Fruit fly (Drosophila melanogaster) whole organism, prepupa: ENCODE data around the gene Takl1.

ENCODE experiments used
- CG15336 ChIP-seq: fragments of 200-800 bp; sonication (Bioruptor generic); IDR thresholded peaks from 2 replicates; pipeline ENCODE4 v1.3.6; 2022; ENCODE audit warnings: missing biosample characterization, missing genetic modification characterization
- CG3032 ChIP-seq: fragments of 200-800 bp; optimal IDR thresholded peaks from 2 replicates; lab custom pipeline; 2019; ENCODE audit warnings: missing biosample characterization, mild to moderate bottlenecking, missing genetic modification characterization, moderate library complexity
- CG6792 ChIP-seq: fragments of 200-800 bp; sonication (Bioruptor generic); optimal IDR thresholded peaks from 3 replicates; lab custom pipeline; 2016; ENCODE audit warnings: missing biosample characterization, missing genetic modification characterization
- CG6854 ChIP-seq: fragments of 200-800 bp; sonication (Bioruptor generic); optimal IDR thresholded peaks from 2 replicates; lab custom pipeline; 2017; ENCODE audit warnings: missing biosample characterization, mild to moderate bottlenecking, missing genetic modification characterization
- CG8119 ChIP-seq: fragments of 200-800 bp; sonication (Bioruptor generic); IDR thresholded peaks from 3 replicates; pipeline ENCODE4 v1.3.6; 2022; ENCODE audit warnings: missing biosample characterization, missing genetic modification characterization
- Eip75B ChIP-seq: fragments of 200-800 bp; sonication (Bioruptor generic); optimal IDR thresholded peaks from 3 replicates; lab custom pipeline; 2016; ENCODE audit warnings: missing biosample characterization, missing genetic modification characterization
- Hr38 ChIP-seq: sonication (Bioruptor generic); optimal IDR thresholded peaks from 2 replicates; lab custom pipeline; 2016; ENCODE audit warnings: missing biosample characterization, missing genetic modification characterization
- Hr4 ChIP-seq: fragments of 200-800 bp; sonication (Bioruptor generic); optimal IDR thresholded peaks from 3 replicates; lab custom pipeline; 2016; ENCODE audit warnings: missing biosample characterization, missing genetic modification characterization
- cyc ChIP-seq: fragments of 200-800 bp; sonication (Bioruptor generic); optimal IDR thresholded peaks from 3 replicates; lab custom pipeline; 2016; ENCODE audit warnings: missing biosample characterization, missing genetic modification characterization
- fkh ChIP-seq: fragments of 200-800 bp; sonication (Bioruptor generic); optimal IDR thresholded peaks from 3 replicates; lab custom pipeline; 2017; ENCODE audit warnings: missing biosample characterization, mild to moderate bottlenecking, missing genetic modification characterization, moderate library complexity
- lz ChIP-seq: fragments of 200-800 bp; sonication (Bioruptor generic); optimal IDR thresholded peaks from 3 replicates; lab custom pipeline; 2016; ENCODE audit warnings: missing biosample characterization, missing genetic modification characterization
- pdm3 ChIP-seq: fragments of 200-800 bp; sonication (Bioruptor generic); optimal IDR thresholded peaks from 3 replicates; lab custom pipeline; 2016; ENCODE audit warnings: missing biosample characterization, missing genetic modification characterization

DNA sequence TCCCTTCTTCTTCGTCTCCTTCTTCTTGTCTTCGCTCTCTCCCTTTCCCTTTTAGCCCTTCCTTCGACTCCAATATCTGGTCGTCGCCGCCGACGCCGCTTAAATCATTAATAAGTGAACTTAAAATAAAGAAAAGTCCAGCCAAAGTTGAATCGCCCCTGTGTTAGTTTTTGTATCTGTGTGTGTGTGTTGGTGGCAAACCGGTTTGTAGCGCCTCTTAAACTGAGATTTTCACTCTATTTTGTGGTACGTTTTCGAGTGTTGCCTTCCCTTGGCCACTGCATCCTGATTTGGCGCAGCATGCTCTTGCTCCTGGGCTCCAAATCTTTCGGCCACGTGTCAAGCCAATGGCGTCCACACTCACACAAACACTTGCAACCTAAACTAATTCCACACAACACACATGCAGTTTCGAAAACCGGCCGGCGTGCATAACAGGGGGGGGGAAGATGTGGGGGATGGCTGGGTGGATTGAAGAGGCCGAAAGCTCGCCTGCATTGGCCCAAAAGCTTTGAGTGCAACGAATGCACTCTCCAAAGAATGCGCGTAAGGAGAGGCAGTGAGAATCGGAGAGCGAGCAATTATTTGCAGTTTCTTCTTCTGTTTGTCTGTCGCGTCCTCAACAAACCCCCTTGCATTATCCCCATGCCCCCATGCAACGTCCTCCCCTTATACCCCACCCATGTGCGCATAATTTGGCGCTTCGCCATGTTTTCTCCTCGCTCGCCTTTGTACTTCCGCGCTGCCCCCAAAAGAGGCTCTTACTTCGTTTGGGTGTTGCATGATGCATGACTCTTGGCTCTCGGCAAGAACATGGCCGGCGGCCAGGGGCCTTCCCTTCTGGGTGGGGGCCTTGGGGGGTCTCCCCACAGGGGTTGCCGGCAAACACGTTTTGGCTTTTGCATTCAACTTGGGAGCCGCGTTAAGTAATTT, 12.3 kb upstream of the Takl1 start:
- TF ChIP-seq Eip75B (GFP tag; lab: Kevin White, UChicago): no peak
- no peak for TF ChIP-seq lz (GFP tag; lab: Kevin White, UChicago)
- no peak for TF ChIP-seq Hr38 (GFP tag; lab: Kevin White, UChicago)
- peak; percentile 47 for TF ChIP-seq CG6854 (GFP tag; lab: Kevin White, UChicago)
- TF ChIP-seq fkh (GFP tag; lab: Kevin White, UChicago): no peak
- peak; percentile 73; the same call in 1 of the 2 replicates for TF ChIP-seq CG15336 (GFP tag; lab: Robert Waterston, UW)
- TF ChIP-seq CG6792 (GFP tag; lab: Kevin White, UChicago): no peak
- TF ChIP-seq Hr4: no peak
- no peak for TF ChIP-seq cyc (GFP tag; lab: Kevin White, UChicago)
- TF ChIP-seq CG3032 (tag; lab: Kevin White, UChicago): peak; percentile 23
- TF ChIP-seq pdm3 (GFP tag; lab: Kevin White, UChicago): no peak
- TF ChIP-seq CG8119 (GFP tag; lab: Robert Waterston, UW): peak; percentile 58; the same call in 2 of the 3 replicates
